Worm (Caenorhabditis elegans) whole organism, late embryonic: Measurements from ENCODE around the gene pole-2.

ENCODE experiments used
- C38D4.7 ChIP-seq: fragments of 200-800 bp; sonication (Bioruptor generic); optimal IDR thresholded peaks from 2 replicates; lab custom pipeline; 2018; ENCODE audit warnings: mild to moderate bottlenecking, missing genetic modification characterization, moderate library complexity, missing compliant biosample characterization
- ceh-30 ChIP-seq: fragments of 150-350 bp; optimal IDR thresholded peaks from 2 replicates; lab custom pipeline; 2014; ENCODE audit warnings: missing biosample characterization, missing genetic modification characterization
- pqm-1 ChIP-seq: sonication (generic microtip); optimal IDR thresholded peaks from 2 replicates; lab custom pipeline; 2016; ENCODE audit warnings: missing genetic modification characterization, missing compliant biosample characterization
- rnt-1 ChIP-seq: sonication (generic microtip); optimal IDR thresholded peaks from 2 replicates; lab custom pipeline; 2016; ENCODE audit warnings: missing genetic modification characterization, missing compliant biosample characterization

- TF ChIP-seq rnt-1 (tag; lab: Kevin White, UChicago) (no peak), pqm-1 (no peak), ceh-30 (no peak), C38D4.7 (no peak)
These were observed 32.8 kb downstream of the pole-2 start, which contains the start of gene C49C8.5 for ce11 chrIV:8653592-8653991.
